Fruit fly (Drosophila melanogaster) whole organism, embryonic: ENCODE data around the gene CG15365.

Experiments
- BEAF-32 ChIP-seq: fragments of 200-800 bp; sonication (Bioruptor generic); optimal IDR thresholded peaks from 3 replicates; lab custom pipeline; 2017; ENCODE audit warnings: missing biosample characterization, missing genetic modification characterization, mild to moderate bottlenecking, moderate library complexity, missing genetic modification reagents
- Bgb ChIP-seq: fragments of 200-800 bp; sonication (Bioruptor generic); IDR thresholded peaks from 2 replicates; pipeline ENCODE4 v1.3.6; 2022; ENCODE audit warnings: missing biosample characterization, missing genetic modification characterization; ENCODE audit not compliant: partially characterized antibody
- CG1024 ChIP-seq: fragments of 200-800 bp; sonication (Bioruptor generic); IDR thresholded peaks from 2 replicates; pipeline ENCODE4 v1.3.6; 2022; ENCODE audit warnings: missing biosample characterization, missing genetic modification characterization
- CG11560 ChIP-seq: fragments of 200-800 bp; sonication (Bioruptor generic); IDR thresholded peaks from 3 replicates; pipeline ENCODE4 v1.3.6; 2022; ENCODE audit warnings: missing biosample characterization, missing genetic modification characterization
- CG13287 ChIP-seq: fragments of 200-800 bp; sonication (Bioruptor generic); IDR thresholded peaks from 2 replicates; pipeline ENCODE4 v1.3.6; 2022; ENCODE audit warnings: missing biosample characterization, missing genetic modification characterization; ENCODE audit not compliant: partially characterized antibody
- CG14710 ChIP-seq: fragments of 200-800 bp; sonication (Bioruptor generic); optimal IDR thresholded peaks from 3 replicates; lab custom pipeline; 2019; ENCODE audit warnings: missing biosample characterization, mild to moderate bottlenecking, missing genetic modification characterization, moderate library complexity
- CG14860 ChIP-seq: fragments of 200-800 bp; sonication (Bioruptor generic); IDR thresholded peaks from 3 replicates; pipeline ENCODE4 v1.3.6; 2022; ENCODE audit warnings: missing biosample characterization, missing genetic modification characterization; ENCODE audit not compliant: partially characterized antibody
- CG15514 ChIP-seq: fragments of 200-800 bp; sonication (Bioruptor generic); optimal IDR thresholded peaks from 3 replicates; lab custom pipeline; 2017; ENCODE audit warnings: missing biosample characterization, missing genetic modification characterization, mild to moderate bottlenecking, moderate library complexity, missing genetic modification reagents
- CG16813 ChIP-seq: fragments of 200-800 bp; sonication (Bioruptor generic); IDR thresholded peaks from 3 replicates; pipeline ENCODE4 v1.3.6; 2022; ENCODE audit warnings: missing biosample characterization, missing genetic modification characterization; ENCODE audit not compliant: partially characterized antibody
- CG18599 ChIP-seq: fragments of 200-800 bp; sonication (Bioruptor generic); optimal IDR thresholded peaks from 3 replicates; lab custom pipeline; 2017; ENCODE audit warnings: missing biosample characterization, missing genetic modification characterization, mild to moderate bottlenecking, moderate library complexity, missing genetic modification reagents
- CG2116 ChIP-seq: fragments of 200-800 bp; sonication (Bioruptor generic); optimal IDR thresholded peaks from 3 replicates; lab custom pipeline; 2018; ENCODE audit warnings: missing biosample characterization, mild to moderate bottlenecking, missing genetic modification characterization
- CG2129 ChIP-seq: fragments of 200-800 bp; sonication (Bioruptor generic); IDR thresholded peaks from 2 replicates; pipeline ENCODE4 v1.3.6; 2022; ENCODE audit warnings: missing biosample characterization, missing genetic modification characterization; ENCODE audit not compliant: partially characterized antibody
- CG2712 ChIP-seq: fragments of 200-800 bp; optimal IDR thresholded peaks from 3 replicates; lab custom pipeline; 2019; ENCODE audit warnings: missing biosample characterization, mild to moderate bottlenecking, missing genetic modification characterization, moderate library complexity
- CG34224 ChIP-seq: fragments of 200-800 bp; sonication (Bioruptor generic); IDR thresholded peaks from 3 replicates; pipeline ENCODE4 v1.3.6; 2022; ENCODE audit warnings: missing biosample characterization, missing genetic modification characterization; ENCODE audit not compliant: partially characterized antibody
- CG42726 ChIP-seq: fragments of 200-800 bp; sonication (Bioruptor generic); IDR thresholded peaks from 2 replicates; pipeline ENCODE4 v1.3.6; 2022; ENCODE audit warnings: missing biosample characterization, missing genetic modification characterization; ENCODE audit not compliant: partially characterized antibody
- CG6791 ChIP-seq: fragments of 200-800 bp; sonication (Bioruptor generic); IDR thresholded peaks from 3 replicates; pipeline ENCODE4 v1.3.6; 2022; ENCODE audit warnings: missing biosample characterization, missing genetic modification characterization; ENCODE audit not compliant: partially characterized antibody
- CG7928 ChIP-seq: fragments of 200-800 bp; sonication (Bioruptor generic); optimal IDR thresholded peaks from 2 replicates; lab custom pipeline; 2017; ENCODE audit warnings: missing biosample characterization, mild to moderate bottlenecking, missing genetic modification characterization
- CG7963 ChIP-seq: fragments of 200-800 bp; sonication (Bioruptor generic); IDR thresholded peaks from 3 replicates; pipeline ENCODE4 v1.3.6; 2022; ENCODE audit warnings: missing biosample characterization, missing genetic modification characterization; ENCODE audit not compliant: partially characterized antibody
- Dll ChIP-seq: fragments of 200-800 bp; sonication (Bioruptor generic); IDR thresholded peaks from 4 replicates; pipeline ENCODE4 v1.3.6; 2022; ENCODE audit warnings: missing biosample characterization, missing genetic modification characterization; ENCODE audit not compliant: partially characterized antibody
- Doc3 ChIP-seq: fragments of 200-800 bp; sonication (Bioruptor generic); IDR thresholded peaks from 3 replicates; pipeline ENCODE4 v1.3.6; 2022; ENCODE audit warnings: missing biosample characterization, missing genetic modification characterization; ENCODE audit not compliant: partially characterized antibody
- Dref ChIP-seq: fragments of 200-800 bp; sonication (Bioruptor generic); IDR thresholded peaks from 2 replicates; pipeline ENCODE4 v1.3.6; 2022; ENCODE audit warnings: missing biosample characterization, missing genetic modification characterization
- HLH54F ChIP-seq: fragments of 200-800 bp; sonication (Bioruptor generic); optimal IDR thresholded peaks from 3 replicates; lab custom pipeline; 2016; ENCODE audit warnings: missing biosample characterization, missing genetic modification characterization
- MBD-R2 ChIP-seq: fragments of 200-800 bp; sonication (Bioruptor generic); IDR thresholded peaks from 2 replicates; pipeline ENCODE4 v1.3.6; 2022; ENCODE audit warnings: missing biosample characterization, missing genetic modification characterization
- MESR4 ChIP-seq: fragments of 200-800 bp; sonication (Bioruptor generic); optimal IDR thresholded peaks from 2 replicates; lab custom pipeline; 2018; ENCODE audit warnings: missing biosample characterization, mild to moderate bottlenecking, missing genetic modification characterization, moderate library complexity
- Opbp ChIP-seq: fragments of 200-800 bp; sonication (Bioruptor generic); IDR thresholded peaks from 3 replicates; pipeline ENCODE4 v1.3.6; 2022; ENCODE audit warnings: missing biosample characterization, missing genetic modification characterization; ENCODE audit not compliant: partially characterized antibody
- Pdp1 ChIP-seq, 2 experiments: fragments of 200-800 bp; sonication (Bioruptor generic); optimal IDR thresholded peaks; 3 replicates each; lab custom pipeline; 2016; ENCODE audit warnings: missing biosample characterization in 2 of 2, missing genetic modification characterization in 2 of 2, mild to moderate bottlenecking in 1 of 2, moderate library complexity in 1 of 2
- Scr ChIP-seq: fragments of 200-800 bp; sonication (Bioruptor generic); IDR thresholded peaks from 2 replicates; pipeline ENCODE4 v1.3.6; 2022; ENCODE audit warnings: missing biosample characterization, missing genetic modification characterization; ENCODE audit not compliant: partially characterized antibody
- Vsx1 ChIP-seq: fragments of 200-800 bp; sonication (Bioruptor generic); optimal IDR thresholded peaks from 2 replicates; lab custom pipeline; 2017; ENCODE audit warnings: missing biosample characterization, mild to moderate bottlenecking, missing genetic modification characterization, missing genetic modification reagents
- Xrp1 ChIP-seq: fragments of 200-800 bp; sonication (Bioruptor generic); IDR thresholded peaks from 2 replicates; pipeline ENCODE4 v1.3.6; 2022; ENCODE audit warnings: missing biosample characterization, missing genetic modification characterization
- amos ChIP-seq: fragments of 200-800 bp; sonication (Bioruptor generic); IDR thresholded peaks from 2 replicates; pipeline ENCODE4 v1.3.6; 2022; ENCODE audit warnings: missing biosample characterization, missing genetic modification characterization; ENCODE audit not compliant: partially characterized antibody
- ara ChIP-seq: fragments of 200-800 bp; sonication (Bioruptor generic); IDR thresholded peaks from 2 replicates; pipeline ENCODE4 v1.3.6; 2022; ENCODE audit warnings: missing biosample characterization, missing genetic modification characterization
- bbx ChIP-seq: fragments of 200-800 bp; sonication (Bioruptor generic); IDR thresholded peaks from 2 replicates; pipeline ENCODE4 v1.3.6; 2022; ENCODE audit warnings: missing biosample characterization, missing genetic modification characterization; ENCODE audit not compliant: partially characterized antibody
- cas ChIP-seq: fragments of 200-800 bp; sonication (Bioruptor generic); IDR thresholded peaks from 2 replicates; pipeline ENCODE4 v1.3.6; 2022; ENCODE audit warnings: missing biosample characterization, missing genetic modification characterization
- chinmo ChIP-seq: fragments of 200-800 bp; sonication (Bioruptor generic); IDR thresholded peaks from 4 replicates; pipeline ENCODE4 v1.3.6; 2022; ENCODE audit warnings: missing biosample characterization, missing genetic modification characterization; ENCODE audit not compliant: partially characterized antibody
- fd3F ChIP-seq: fragments of 200-800 bp; sonication (Bioruptor generic); optimal IDR thresholded peaks from 2 replicates; lab custom pipeline; 2018; ENCODE audit warnings: missing biosample characterization, mild to moderate bottlenecking, missing genetic modification characterization, moderate library complexity
- knrl ChIP-seq: fragments of 200-800 bp; sonication (Bioruptor generic); IDR thresholded peaks from 3 replicates; pipeline ENCODE4 v1.3.6; 2022; ENCODE audit warnings: missing biosample characterization, missing genetic modification characterization; ENCODE audit not compliant: partially characterized antibody
- nerfin-2 ChIP-seq: fragments of 200-800 bp; sonication (Bioruptor generic); IDR thresholded peaks from 2 replicates; pipeline ENCODE4 v1.3.6; 2022; ENCODE audit warnings: missing biosample characterization, missing genetic modification characterization; ENCODE audit not compliant: partially characterized antibody
- nom ChIP-seq: fragments of 200-800 bp; sonication (Bioruptor generic); optimal IDR thresholded peaks from 2 replicates; lab custom pipeline; 2017; ENCODE audit warnings: missing biosample characterization, missing genetic modification characterization, mild to moderate bottlenecking, moderate library complexity, missing genetic modification reagents
- pzg ChIP-seq: fragments of 200-800 bp; sonication (Bioruptor generic); optimal IDR thresholded peaks from 3 replicates; lab custom pipeline; 2018; ENCODE audit warnings: missing biosample characterization, mild to moderate bottlenecking, missing genetic modification characterization, moderate library complexity
- shn ChIP-seq: fragments of 200-800 bp; sonication (Bioruptor generic); optimal IDR thresholded peaks from 3 replicates; lab custom pipeline; 2016; ENCODE audit warnings: missing biosample characterization, missing genetic modification characterization
- so ChIP-seq: fragments of 200-800 bp; sonication (Bioruptor generic); IDR thresholded peaks from 3 replicates; pipeline ENCODE4 v1.3.6; 2022; ENCODE audit warnings: missing biosample characterization, missing genetic modification characterization
- ssp ChIP-seq: fragments of 200-800 bp; sonication (Bioruptor generic); IDR thresholded peaks from 2 replicates; pipeline ENCODE4 v1.3.6; 2022; ENCODE audit warnings: missing biosample characterization, missing genetic modification characterization
- sug ChIP-seq: fragments of 200-800 bp; optimal IDR thresholded peaks from 2 replicates; lab custom pipeline; 2019; ENCODE audit warnings: missing biosample characterization, mild to moderate bottlenecking, missing genetic modification characterization, moderate library complexity
- tna ChIP-seq: fragments of 200-800 bp; sonication (Bioruptor generic); IDR thresholded peaks from 2 replicates; pipeline ENCODE4 v1.3.6; 2022; ENCODE audit warnings: missing biosample characterization, missing genetic modification characterization; ENCODE audit not compliant: partially characterized antibody
- trem ChIP-seq: fragments of 200-800 bp; optimal IDR thresholded peaks from 3 replicates; lab custom pipeline; 2019; ENCODE audit warnings: missing biosample characterization, mild to moderate bottlenecking, missing genetic modification characterization, moderate library complexity
- zfh2 ChIP-seq: fragments of 200-800 bp; sonication (Bioruptor generic); optimal IDR thresholded peaks from 2 replicates; lab custom pipeline; 2016; ENCODE audit warnings: missing biosample characterization, missing genetic modification characterization

CG15365 gene

DNA sequence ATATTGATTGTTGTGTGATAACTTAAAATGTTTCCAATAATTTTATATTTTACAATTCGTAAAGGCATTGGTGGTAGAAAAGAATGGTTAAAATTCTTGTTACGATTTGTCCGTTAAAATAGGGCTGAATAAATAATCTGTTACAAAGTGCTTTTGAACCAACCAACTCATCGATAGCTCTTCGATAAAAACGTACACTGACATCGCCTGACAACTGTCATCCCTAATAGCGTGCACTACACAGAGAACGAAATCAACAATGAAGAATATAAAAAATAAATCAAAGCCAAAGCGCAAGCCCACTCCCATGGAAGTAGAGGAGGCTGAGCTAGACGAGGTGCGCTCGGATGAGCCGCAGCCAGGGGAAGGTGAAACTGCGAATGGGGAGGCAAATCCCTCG, 17.9 kb upstream of the CG15365 start, which contains the start of gene CG32708:
Gene CG32708 (plus strand): TSS at position 207 of the 400 bp plus-strand sequence.
- TF ChIP-seq nom (GFP tag; lab: Kevin White, UChicago) (peak; percentile 16), CG6791 (GFP tag; lab: Robert Waterston, UW) (peak; percentile 65; the same call in 2 of the 3 replicates), CG15514 (peak; percentile 81), so (GFP tag; lab: Robert Waterston, UW) (no peak), knrl (GFP tag; lab: Robert Waterston, UW) (peak; percentile 61; the same call in 2 of the 3 replicates), MESR4 (GFP tag; lab: Kevin White, UChicago) (peak; percentile 4), CG2129 (peak; percentile 32; the same call in 1 of the 2 replicates), CG16813 (GFP tag; lab: Robert Waterston, UW) (peak; percentile 68), nerfin-2 (GFP tag; lab: Robert Waterston, UW) (peak; percentile 59; the same call in 1 of the 2 replicates), Bgb (peak; percentile 75), shn (GFP tag; lab: Kevin White, UChicago) (no peak), Opbp (GFP tag; lab: Robert Waterston, UW) (peak; percentile 67; the same call in 2 of the 3 replicates), trem (peak; percentile 20), CG1024 (GFP tag; lab: Robert Waterston, UW) (no peak), CG2116 (GFP tag; lab: Kevin White, UChicago) (peak; percentile 56), Xrp1 (GFP tag; lab: Robert Waterston, UW) (no peak), CG7928 (GFP tag; lab: Kevin White, UChicago) (peak; percentile 85), pzg (GFP tag; lab: Kevin White, UChicago) (peak; percentile 59), Doc3 (GFP tag; lab: Robert Waterston, UW) (peak; percentile 53; the same call in 2 of the 3 replicates), CG2712 (peak; percentile 4), Scr (GFP tag; lab: Robert Waterston, UW) (peak; percentile 70), Dll (peak; percentile 75), Pdp1 (GFP tag; optimal IDR thresholded peaks at IDR 0.05; lab: Kevin White, UChicago) (peak in 1 of 2 experiments; percentile 28), amos (GFP tag; lab: Robert Waterston, UW) (peak; percentile 76), Dref (GFP tag; lab: Robert Waterston, UW) (peak; percentile 85), CG42726 (GFP tag; lab: Robert Waterston, UW) (peak; percentile 20; the same call in 1 of the 2 replicates), CG11560 (tag; lab: Robert Waterston, UW) (no peak), CG34224 (GFP tag; lab: Robert Waterston, UW) (peak; percentile 74), fd3F (GFP tag; lab: Kevin White, UChicago) (no peak), Vsx1 (no peak), sug (tag; lab: Kevin White, UChicago) (peak; percentile 2), tna (0 out of 2 replicates have a peak, but pooled peaks have one; percentile 48), CG13287 (GFP tag; lab: Robert Waterston, UW) (peak; percentile 83), ssp (no peak), zfh2 (GFP tag; lab: Kevin White, UChicago) (no peak), CG18599 (no peak), MBD-R2 (GFP tag; lab: Robert Waterston, UW) (peak; percentile 65), bbx (peak; percentile 74), ara (GFP tag; lab: Robert Waterston, UW) (no peak), HLH54F (peak; percentile 4), CG7963 (GFP tag; lab: Robert Waterston, UW) (peak; percentile 63; the same call in 2 of the 3 replicates), CG14710 (tag; lab: Kevin White, UChicago) (peak; percentile 2), CG14860 (GFP tag; lab: Robert Waterston, UW) (peak; percentile 48; the same call in 2 of the 3 replicates), BEAF-32 (GFP tag; lab: Kevin White, UChicago) (peak; percentile 69), chinmo (GFP tag; lab: Robert Waterston, UW) (0 out of 4 replicates have a peak, but pooled peaks have one; percentile 77), cas (no peak)
